Worm (Caenorhabditis elegans) whole organism, L4 larva: Measurements from ENCODE around the gene clec-222.
A peak's percentile ranks its signal among the peaks of the same experiment; 100 is the strongest.

ENCODE experiments used
- D1046.2 ChIP-seq: fragments of 200-800 bp; sonication (Bioruptor generic); IDR thresholded peaks from 2 replicates; pipeline ENCODE4 v1.3.6; 2022; ENCODE audit warnings: missing genetic modification characterization, missing compliant biosample characterization
- F44E2.7 ChIP-seq: fragments of 200-800 bp; sonication (Bioruptor generic); IDR thresholded peaks from 2 replicates; pipeline ENCODE4 v2.1.2; 2022; ENCODE audit warnings: missing genetic modification characterization, missing compliant biosample characterization
- Y75B8A.6 ChIP-seq: fragments of 200-800 bp; sonication (Bioruptor generic); IDR thresholded peaks from 2 replicates; pipeline ENCODE4 v1.3.6; 2022; ENCODE audit warnings: missing genetic modification reagents, missing genetic modification characterization, missing compliant biosample characterization
- aha-1 ChIP-seq: fragments of 150-350 bp; peaks from one replicate; lab custom pipeline; 2014; ENCODE audit warnings: missing biosample characterization, missing genetic modification characterization
- ama-1 ChIP-seq: fragments of 150-350 bp; optimal IDR thresholded peaks from 2 replicates; lab custom pipeline; 2014; ENCODE audit warnings: inconsistent platforms, mixed read lengths
- attf-4 ChIP-seq: sonication (generic microtip); optimal IDR thresholded peaks from 3 replicates; lab custom pipeline; 2017; ENCODE audit warnings: missing biosample characterization, missing genetic modification characterization
- ceh-44 ChIP-seq: fragments of 200-800 bp; sonication (Bioruptor generic); IDR thresholded peaks from 2 replicates; pipeline ENCODE4 v1.3.6; 2022; ENCODE audit warnings: missing genetic modification reagents, missing genetic modification characterization, missing compliant biosample characterization
- ceh-62 ChIP-seq: sonication (generic microtip); optimal IDR thresholded peaks from 2 replicates; lab custom pipeline; 2017; ENCODE audit warnings: missing biosample characterization, missing genetic modification characterization
- ctbp-1 ChIP-seq: fragments of 200-800 bp; sonication (Bioruptor generic); IDR thresholded peaks from 2 replicates; pipeline ENCODE4 v1.3.6; 2022; ENCODE audit warnings: missing genetic modification reagents, missing genetic modification characterization, missing compliant biosample characterization
- dmd-8 ChIP-seq: fragments of 200-800 bp; sonication (Bioruptor generic); IDR thresholded peaks from 2 replicates; pipeline ENCODE4 v1.3.6; 2022; ENCODE audit warnings: missing genetic modification characterization, missing compliant biosample characterization
- dpl-1 ChIP-seq: fragments of 150-350 bp; optimal IDR thresholded peaks from 2 replicates; lab custom pipeline; 2014; ENCODE audit warnings: missing biosample characterization, missing genetic modification reagents, missing genetic modification characterization
- dve-1 ChIP-seq: sonication (generic microtip); optimal IDR thresholded peaks from 2 replicates; lab custom pipeline; 2017; ENCODE audit warnings: antibody characterized with exemption, mild to moderate bottlenecking, missing genetic modification characterization, missing compliant biosample characterization; ENCODE audit not compliant: insufficient read depth
- fkh-10 ChIP-seq: fragments of 150-350 bp; optimal IDR thresholded peaks from 2 replicates; lab custom pipeline; 2014; ENCODE audit warnings: missing biosample characterization, missing genetic modification reagents, missing genetic modification characterization
- fos-1 ChIP-seq: fragments of 150-350 bp; optimal IDR thresholded peaks from 2 replicates; lab custom pipeline; 2014; ENCODE audit warnings: missing biosample characterization, missing genetic modification characterization
- gei-8 ChIP-seq: fragments of 200-800 bp; sonication (Bioruptor generic); optimal IDR thresholded peaks from 2 replicates; lab custom pipeline; 2018; ENCODE audit warnings: mild to moderate bottlenecking, missing genetic modification characterization, missing compliant biosample characterization
- hlh-30 ChIP-seq: sonication (generic microtip); optimal IDR thresholded peaks from 2 replicates; lab custom pipeline; 2017; ENCODE audit warnings: antibody characterized with exemption, mild to moderate bottlenecking, missing genetic modification characterization, missing compliant biosample characterization; ENCODE audit not compliant: insufficient read depth
- lim-7 ChIP-seq: fragments of 200-800 bp; sonication (Bioruptor generic); IDR thresholded peaks from 2 replicates; pipeline ENCODE4 v1.3.6; 2022; ENCODE audit warnings: missing genetic modification characterization, missing compliant biosample characterization
- lin-13 ChIP-seq: fragments of 150-350 bp; optimal IDR thresholded peaks from 2 replicates; lab custom pipeline; 2014; ENCODE audit warnings: missing biosample characterization, missing genetic modification reagents, missing genetic modification characterization
- lir-3 ChIP-seq: sonication (generic microtip); optimal IDR thresholded peaks from 2 replicates; lab custom pipeline; 2016; ENCODE audit warnings: mild to moderate bottlenecking, missing genetic modification characterization, missing compliant biosample characterization
- madf-5 ChIP-seq, 2 experiments: fragments of 200-800 bp; sonication (Bioruptor generic); IDR thresholded peaks; 2 replicates each; pipeline ENCODE4 v1.3.6; 2022; ENCODE audit warnings: missing compliant biosample characterization in 2 of 2, missing genetic modification characterization in 2 of 2
- mes-2 ChIP-seq: sonication (generic microtip); optimal IDR thresholded peaks from 2 replicates; lab custom pipeline; 2016; ENCODE audit warnings: missing genotype, mild to moderate bottlenecking, missing genetic modification characterization, missing compliant biosample characterization; ENCODE audit not compliant: poor library complexity, severe bottlenecking
- nhr-6 ChIP-seq: fragments of 150-350 bp; optimal IDR thresholded peaks from 2 replicates; lab custom pipeline; 2014; ENCODE audit warnings: missing biosample characterization, missing genetic modification characterization
- snpc-4 ChIP-seq: fragments of 150-350 bp; optimal IDR thresholded peaks from 2 replicates; lab custom pipeline; 2014; ENCODE audit warnings: missing biosample characterization, missing genetic modification characterization
- spr-3 ChIP-seq: fragments of 200-800 bp; sonication (Bioruptor generic); optimal IDR thresholded peaks from 2 replicates; lab custom pipeline; 2018; ENCODE audit warnings: mild to moderate bottlenecking, missing genetic modification characterization, missing compliant biosample characterization
- tag-97 ChIP-seq: fragments of 200-800 bp; sonication (Bioruptor generic); IDR thresholded peaks from 2 replicates; pipeline ENCODE4 v1.3.6; 2022; ENCODE audit warnings: missing genetic modification characterization, missing compliant biosample characterization
- unc-130 ChIP-seq: sonication (generic microtip); optimal IDR thresholded peaks from 2 replicates; lab custom pipeline; 2016; ENCODE audit warnings: missing genetic modification reagents, missing genetic modification characterization, missing compliant biosample characterization
- unc-62 ChIP-seq, 3 experiments: fragments of 150-350 bp in 1 of 3; sonication (generic microtip); optimal IDR thresholded peaks in 2 of 3; peaks in 1 of 3; 1 replicate in 1 of 3; 2 replicates in 2 of 3; lab custom pipeline; 2014 to 2017; ENCODE audit warnings: missing biosample characterization in 3 of 3, missing genetic modification characterization in 3 of 3, missing genetic modification reagents in 3 of 3, missing genotype in 1 of 3
- zfp-3 ChIP-seq: fragments of 200-800 bp; sonication (Bioruptor generic); conservative IDR thresholded peaks from 2 replicates; pipeline ENCODE4 v1.3.6; 2022; ENCODE audit warnings: missing genetic modification reagents, missing genetic modification characterization, missing compliant biosample characterization

The clec-222 gene

ce11 chrV:11239187-11239725, 31.9 kb upstream of the clec-222 start, which contains the start of the genes dvc-1 and ima-1 (continued):
- TF ChIP-seq mes-2 (tag; lab: Kevin White, UChicago) = peak; percentile 91

ce11 chrV:11241580-11241979, 29.6 kb upstream of the clec-222 start, which contains the start of gene pgap-1:
Gene pgap-1, plus strand, starts transcription at chrV:11241880.
- TF ChIP-seq nhr-6 (tag; lab: Kevin White, UChicago) (no peak), unc-130 (GFP tag; lab: Kevin White, UChicago) (no peak)
- TF ChIP-seq, all 104 proteins: peak for 0

ce11 chrV:11244539-11244938, 26.6 kb upstream of the clec-222 start, which contains the start of gene mxl-1:
Gene mxl-1, plus strand, starts transcription at chrV:11244839.
- no peak for TF ChIP-seq hlh-30 (tag; lab: Kevin White, UChicago)
- TF ChIP-seq fos-1 = no peak
- TF ChIP-seq gei-8 (GFP tag; lab: Kevin White, UChicago) = no peak

- no peak for TF ChIP-seq fos-1
- TF ChIP-seq madf-5 (GFP tag; IDR thresholded peaks at IDR 0.05; lab: Robert Waterston, UW) = no peak
- TF ChIP-seq unc-62 (GFP tag; optimal IDR thresholded peaks at IDR 0.05 in 1 of 2; lab: Kevin White, UChicago) = peak in 1 of 2 experiments; percentile 93
- no peak for TF ChIP-seq unc-62 (tag; optimal IDR thresholded peaks at IDR 0.05; lab: Kevin White, UChicago)
- no peak for TF ChIP-seq attf-4
Measured at ce11 chrV:11245029-11245428, 26.1 kb upstream of the clec-222 start.

ce11 chrV:11247846-11248245, 23.3 kb upstream of the clec-222 start, which contains the start of gene mam-4:
Gene mam-4, plus strand, starts transcription at chrV:11248146.
- TF ChIP-seq fkh-10 (GFP tag; lab: Kevin White, UChicago) = no peak
- no peak for TF ChIP-seq ceh-44 (GFP tag; lab: Robert Waterston, UW)
- TF ChIP-seq Y75B8A.6 = no peak
- no peak for TF ChIP-seq dve-1 (tag; lab: Kevin White, UChicago)
- peak in 1 of 2 experiments; percentile 53 for TF ChIP-seq unc-62 (GFP tag; optimal IDR thresholded peaks at IDR 0.05 in 1 of 2; lab: Kevin White, UChicago)
- no peak for TF ChIP-seq unc-62 (tag; optimal IDR thresholded peaks at IDR 0.05; lab: Kevin White, UChicago)
- no peak for TF ChIP-seq F44E2.7
- no peak for TF ChIP-seq D1046.2
- TF ChIP-seq dpl-1 (GFP tag; lab: Kevin White, UChicago) = no peak
- TF ChIP-seq lir-3 (tag; lab: Kevin White, UChicago) = no peak

- peak; percentile 27 for TF ChIP-seq aha-1 (tag; lab: Kevin White, UChicago)
- no peak for TF ChIP-seq tag-97 (GFP tag; lab: Robert Waterston, UW)
Measured at ce11 chrV:11250735-11251134, 20.4 kb upstream of the clec-222 start, which contains the start of gene T19B10.12. Gene T19B10.12, plus strand, starts transcription at chrV:11251035.

ce11 chrV:11251798-11252197, 19.4 kb upstream of the clec-222 start:
- TF ChIP-seq nhr-6 (tag; lab: Kevin White, UChicago) (no peak), unc-62 (GFP tag; optimal IDR thresholded peaks at IDR 0.05 in 1 of 2; lab: Kevin White, UChicago) (peak in 1 of 2 experiments; percentile 95), unc-62 (tag; optimal IDR thresholded peaks at IDR 0.05; lab: Kevin White, UChicago) (no peak)

ce11 chrV:11252429-11252828, 18.7 kb upstream of the clec-222 start, which contains the start of gene srsx-33:
Gene srsx-33, minus strand, starts transcription at chrV:11252529.
- TF ChIP-seq snpc-4 (tag; lab: Kevin White, UChicago) = no peak
- TF ChIP-seq ceh-62 (tag; lab: Kevin White, UChicago) = no peak
- TF ChIP-seq zfp-3 (GFP tag; lab: Robert Waterston, UW) = no peak
- no peak for TF ChIP-seq lin-13 (GFP tag; lab: Kevin White, UChicago)
- TF ChIP-seq lim-7 (GFP tag; lab: Robert Waterston, UW) = no peak
- no peak for TF ChIP-seq ctbp-1 (GFP tag; lab: Robert Waterston, UW)
- no peak for TF ChIP-seq ama-1 (lab: Kevin White, UChicago)
- no peak for TF ChIP-seq spr-3 (GFP tag; lab: Kevin White, UChicago)
- TF ChIP-seq dmd-8 (GFP tag; lab: Robert Waterston, UW) = no peak
- TF ChIP-seq ceh-44 (GFP tag; lab: Robert Waterston, UW) = no peak
- TF ChIP-seq, all 104 proteins: peak for 0
